Fruit fly (Drosophila melanogaster) whole organism, embryonic: ENCODE data around the gene Leash.
A peak's percentile ranks its signal among the peaks of the same experiment; 100 is the strongest.

Source experiments
- Awh ChIP-seq: fragments of 200-800 bp; sonication (Bioruptor generic); IDR thresholded peaks from 2 replicates; pipeline ENCODE4, ENCODE4 v1.3.6; 2022; ENCODE audit warnings: missing biosample characterization, missing genetic modification characterization
- C15 ChIP-seq: fragments of 200-800 bp; sonication (Bioruptor generic); IDR thresholded peaks from 3 replicates; pipeline ENCODE4 v1.3.6; 2022; ENCODE audit warnings: missing biosample characterization, missing genetic modification characterization
- CG10366 ChIP-seq: fragments of 200-800 bp; sonication (Bioruptor generic); IDR thresholded peaks from 2 replicates; pipeline ENCODE4 v1.3.6; 2022; ENCODE audit warnings: missing biosample characterization, missing genetic modification characterization
- CG10959 ChIP-seq: fragments of 200-800 bp; sonication (Bioruptor generic); IDR thresholded peaks from 2 replicates; pipeline ENCODE4 v1.3.6; 2022; ENCODE audit warnings: missing biosample characterization, missing genetic modification characterization
- CG10979 ChIP-seq: fragments of 200-800 bp; sonication (Bioruptor generic); optimal IDR thresholded peaks from 2 replicates; lab custom pipeline; 2018; ENCODE audit warnings: missing biosample characterization, mild to moderate bottlenecking, missing genetic modification characterization, moderate library complexity
- CG11398 ChIP-seq: fragments of 200-800 bp; sonication (Bioruptor generic); optimal IDR thresholded peaks from 2 replicates; lab custom pipeline; 2016; ENCODE audit warnings: missing biosample characterization, missing genetic modification characterization
- CG11695 ChIP-seq: fragments of 200-800 bp; sonication (Bioruptor generic); IDR thresholded peaks from 3 replicates; pipeline ENCODE4 v1.3.6; 2022; ENCODE audit warnings: missing biosample characterization, missing genetic modification characterization
- CG12744 ChIP-seq: fragments of 200-800 bp; sonication (Bioruptor generic); optimal IDR thresholded peaks from 2 replicates; lab custom pipeline; 2016; ENCODE audit warnings: missing biosample characterization, missing genetic modification characterization
- CG12769 ChIP-seq: fragments of 200-800 bp; sonication (Bioruptor generic); optimal IDR thresholded peaks from 2 replicates; lab custom pipeline; 2019; ENCODE audit warnings: missing biosample characterization, mild to moderate bottlenecking, missing genetic modification characterization, moderate library complexity
- CG14050 ChIP-seq: fragments of 200-800 bp; sonication (Bioruptor generic); IDR thresholded peaks from 3 replicates; pipeline ENCODE4 v1.3.6; 2022; ENCODE audit warnings: missing biosample characterization, missing genetic modification characterization
- CG14965 ChIP-seq: fragments of 200-800 bp; sonication (Bioruptor generic); optimal IDR thresholded peaks from 2 replicates; lab custom pipeline; 2016; ENCODE audit warnings: missing biosample characterization, missing genetic modification characterization, borderline replicate concordance
- CG1529 ChIP-seq: fragments of 200-800 bp; sonication (Bioruptor generic); optimal IDR thresholded peaks from 3 replicates; lab custom pipeline; 2018; ENCODE audit warnings: missing biosample characterization, missing genetic modification characterization
- CG15601 ChIP-seq: fragments of 200-800 bp; sonication (Bioruptor generic); optimal IDR thresholded peaks from 3 replicates; lab custom pipeline; 2019; ENCODE audit warnings: missing biosample characterization, mild to moderate bottlenecking, missing genetic modification characterization, moderate library complexity
- CG17328 ChIP-seq: fragments of 200-800 bp; sonication (Bioruptor generic); IDR thresholded peaks from 2 replicates; pipeline ENCODE4 v1.3.6; 2022; ENCODE audit warnings: missing biosample characterization, missing genetic modification characterization
- CG1832 ChIP-seq: fragments of 200-800 bp; sonication (Bioruptor generic); optimal IDR thresholded peaks from 2 replicates; lab custom pipeline; 2017; ENCODE audit warnings: missing biosample characterization, mild to moderate bottlenecking, missing genetic modification characterization, inconsistent platforms
- CG31224 ChIP-seq: fragments of 200-800 bp; sonication (Bioruptor generic); IDR thresholded peaks from 2 replicates; pipeline ENCODE4 v1.3.6; 2022; ENCODE audit warnings: missing biosample characterization, missing genetic modification characterization
- CG33557 ChIP-seq: fragments of 200-800 bp; sonication (Bioruptor generic); optimal IDR thresholded peaks from 2 replicates; lab custom pipeline; 2019; ENCODE audit warnings: missing biosample characterization, mild to moderate bottlenecking, missing genetic modification characterization, moderate library complexity
- CG6683 ChIP-seq: fragments of 200-800 bp; sonication (Bioruptor generic); optimal IDR thresholded peaks from 2 replicates; lab custom pipeline; 2017; ENCODE audit warnings: missing biosample characterization, mild to moderate bottlenecking, missing genetic modification characterization, missing genetic modification reagents
- CG7928 ChIP-seq: fragments of 200-800 bp; sonication (Bioruptor generic); optimal IDR thresholded peaks from 2 replicates; lab custom pipeline; 2017; ENCODE audit warnings: missing biosample characterization, mild to moderate bottlenecking, missing genetic modification characterization
- CG9215 ChIP-seq: fragments of 200-800 bp; sonication (Bioruptor generic); IDR thresholded peaks from 2 replicates; pipeline ENCODE4 v1.3.6; 2022; ENCODE audit warnings: missing biosample characterization, missing genetic modification characterization
- CG9609 ChIP-seq: fragments of 200-800 bp; sonication (Bioruptor generic); optimal IDR thresholded peaks from 3 replicates; lab custom pipeline; 2016; ENCODE audit warnings: missing biosample characterization, missing genetic modification characterization
- CG9817 ChIP-seq: fragments of 200-800 bp; sonication (Bioruptor generic); optimal IDR thresholded peaks from 2 replicates; lab custom pipeline; 2018; ENCODE audit warnings: missing biosample characterization, mild to moderate bottlenecking, missing genetic modification characterization, moderate library complexity
- CHES-1-like ChIP-seq: fragments of 200-800 bp; sonication (Bioruptor generic); optimal IDR thresholded peaks from 2 replicates; lab custom pipeline; 2016; ENCODE audit warnings: missing biosample characterization, missing genetic modification characterization
- CoRest ChIP-seq: fragments of 200-800 bp; sonication (Bioruptor generic); optimal IDR thresholded peaks from 3 replicates; lab custom pipeline; 2018; ENCODE audit warnings: missing biosample characterization, mild to moderate bottlenecking, missing genetic modification characterization, moderate library complexity
- Dip3 ChIP-seq: fragments of 200-800 bp; sonication (Bioruptor generic); optimal IDR thresholded peaks from 3 replicates; lab custom pipeline; 2016; ENCODE audit warnings: missing biosample characterization, missing genetic modification characterization
- GATAe ChIP-seq: fragments of 200-800 bp; sonication (Bioruptor generic); conservative IDR thresholded peaks from 2 replicates; pipeline ENCODE4 v1.3.6; 2022; ENCODE audit warnings: missing biosample characterization, missing genetic modification characterization
- Hmx ChIP-seq: fragments of 200-800 bp; sonication (Bioruptor generic); optimal IDR thresholded peaks from 2 replicates; lab custom pipeline; 2016; ENCODE audit warnings: missing biosample characterization, missing genetic modification characterization
- Lpt ChIP-seq: fragments of >200 bp; optimal IDR thresholded peaks from 2 replicates; lab custom pipeline; 2018; ENCODE audit warnings: missing biosample characterization, missing genetic modification characterization
- MTF-1 ChIP-seq: fragments of 200-800 bp; sonication (Bioruptor generic); optimal IDR thresholded peaks from 2 replicates; lab custom pipeline; 2018; ENCODE audit warnings: missing biosample characterization, mild to moderate bottlenecking, missing genetic modification characterization, borderline replicate concordance
- Oli ChIP-seq: fragments of 200-800 bp; sonication (Bioruptor generic); optimal IDR thresholded peaks from 2 replicates; lab custom pipeline; 2018; ENCODE audit warnings: missing biosample characterization, mild to moderate bottlenecking, missing genetic modification characterization, moderate library complexity
- Spps ChIP-seq: fragments of 200-800 bp; sonication (Bioruptor generic); optimal IDR thresholded peaks from 2 replicates; lab custom pipeline; 2018; ENCODE audit warnings: missing biosample characterization, mild to moderate bottlenecking, missing genetic modification characterization
- Sry-β ChIP-seq: fragments of 200-800 bp; sonication (Bioruptor generic); optimal IDR thresholded peaks from 2 replicates; lab custom pipeline; 2018; ENCODE audit warnings: missing biosample characterization, mild to moderate bottlenecking, missing genetic modification characterization, moderate library complexity
- TFAM ChIP-seq: fragments of 200-800 bp; sonication (Bioruptor generic); optimal IDR thresholded peaks from 2 replicates; lab custom pipeline; 2017; ENCODE audit warnings: missing biosample characterization, missing genetic modification characterization, inconsistent platforms
- Vsx1 ChIP-seq: fragments of 200-800 bp; sonication (Bioruptor generic); optimal IDR thresholded peaks from 2 replicates; lab custom pipeline; 2017; ENCODE audit warnings: missing biosample characterization, mild to moderate bottlenecking, missing genetic modification characterization, missing genetic modification reagents
- crol ChIP-seq: fragments of 200-800 bp; sonication (Bioruptor generic); IDR thresholded peaks from 2 replicates; pipeline ENCODE4 v1.3.6; 2022; ENCODE audit warnings: missing biosample characterization, missing genetic modification characterization
- emc ChIP-seq: fragments of 200-800 bp; sonication (Bioruptor generic); optimal IDR thresholded peaks from 2 replicates; lab custom pipeline; 2016; ENCODE audit warnings: missing biosample characterization, missing genetic modification characterization
- eve ChIP-seq, 2 experiments: fragments of >200 bp; optimal IDR thresholded peaks; 2 replicates each; lab custom pipeline; 2017; ENCODE audit warnings: missing biosample characterization in 2 of 2, missing genetic modification characterization in 2 of 2
- jing ChIP-seq: fragments of 200-800 bp; sonication (Bioruptor generic); optimal IDR thresholded peaks from 2 replicates; lab custom pipeline; 2018; ENCODE audit warnings: missing biosample characterization, mild to moderate bottlenecking, missing genetic modification characterization
- mld ChIP-seq: fragments of 200-800 bp; sonication (Bioruptor generic); IDR thresholded peaks from 3 replicates; pipeline ENCODE4 v1.3.6; 2022; ENCODE audit warnings: missing biosample characterization, missing genetic modification characterization; ENCODE audit not compliant: partially characterized antibody
- nmo ChIP-seq: fragments of 200-800 bp; sonication (Bioruptor generic); optimal IDR thresholded peaks from 2 replicates; lab custom pipeline; 2018; ENCODE audit warnings: missing biosample characterization, mild to moderate bottlenecking, missing genetic modification characterization, moderate library complexity
- oc ChIP-seq: fragments of 200-800 bp; sonication (Bioruptor generic); optimal IDR thresholded peaks from 2 replicates; lab custom pipeline; 2018; ENCODE audit warnings: missing biosample characterization, mild to moderate bottlenecking, missing genetic modification characterization, moderate library complexity
- odd ChIP-seq: fragments of 200-800 bp; sonication (Bioruptor generic); optimal IDR thresholded peaks from 2 replicates; lab custom pipeline; 2017; ENCODE audit warnings: missing biosample characterization, mild to moderate bottlenecking, missing genetic modification characterization
- pho ChIP-seq: fragments of 200-800 bp; sonication (Bioruptor generic); optimal IDR thresholded peaks from 2 replicates; lab custom pipeline; 2016; ENCODE audit warnings: missing biosample characterization, missing genetic modification characterization
- sc ChIP-seq, 3 experiments: fragments of >200 bp in 2 of 3; fragments of 200-800 bp in 1 of 3; sonication (Bioruptor generic) in 1 of 3; optimal IDR thresholded peaks; 2 replicates in 2 of 3; 3 replicates in 1 of 3; lab custom pipeline; 2017; ENCODE audit warnings: mild to moderate bottlenecking in 1 of 3, missing biosample characterization in 1 of 3, missing genetic modification characterization in 1 of 3, missing genetic modification reagents in 1 of 3
- sd ChIP-seq: fragments of 200-800 bp; sonication (Bioruptor generic); optimal IDR thresholded peaks from 3 replicates; lab custom pipeline; 2018; ENCODE audit warnings: missing biosample characterization, mild to moderate bottlenecking, missing genetic modification characterization, moderate library complexity
- sna ChIP-seq: fragments of 200-800 bp; sonication (Bioruptor generic); IDR thresholded peaks from 2 replicates; pipeline ENCODE4 v1.3.6; 2022; ENCODE audit warnings: missing biosample characterization, missing genetic modification characterization; ENCODE audit not compliant: partially characterized antibody
- tll ChIP-seq, 2 experiments: fragments of 200-800 bp in 1 of 2; fragments of >200 bp in 1 of 2; sonication (Bioruptor generic) in 1 of 2; optimal IDR thresholded peaks; 2 replicates each; lab custom pipeline; 2017 to 2019; ENCODE audit warnings: missing biosample characterization in 2 of 2, missing genetic modification characterization in 2 of 2, mild to moderate bottlenecking in 1 of 2, moderate library complexity in 1 of 2
- tna ChIP-seq: fragments of 200-800 bp; sonication (Bioruptor generic); IDR thresholded peaks from 2 replicates; pipeline ENCODE4 v1.3.6; 2022; ENCODE audit warnings: missing biosample characterization, missing genetic modification characterization; ENCODE audit not compliant: partially characterized antibody
- tup ChIP-seq: fragments of 200-800 bp; sonication (Bioruptor generic); optimal IDR thresholded peaks from 2 replicates; lab custom pipeline; 2016; ENCODE audit warnings: missing biosample characterization, mild to moderate bottlenecking, missing genetic modification characterization, moderate library complexity

The Leash gene

dm6 chr3R:10872148-10872783, 13.1 kb upstream of the Leash start, which contains the start of gene Fdh (continued):
- TF ChIP-seq crol (peak; percentile 35; the same call in 1 of the 2 replicates), CG12744 (GFP tag; lab: Kevin White, UChicago) (no peak), CHES-1-like (no peak), TFAM (GFP tag; lab: Kevin White, UChicago) (no peak), CG10366 (peak; percentile 39), CG12769 (tag; lab: Kevin White, UChicago) (peak; percentile 37), CG14050 (no peak), CG10979 (tag; lab: Kevin White, UChicago) (peak; percentile 75), Spps (tag; lab: Kevin White, UChicago) (peak; percentile 69), sd (tag; lab: Kevin White, UChicago) (peak; percentile 58), CoRest (tag; lab: Kevin White, UChicago) (peak; percentile 84), CG10959 (no peak), Sry-β (GFP tag; lab: Kevin White, UChicago) (peak; percentile 6), CG9609 (GFP tag; lab: Kevin White, UChicago) (no peak), CG9215 (GFP tag; lab: Robert Waterston, UW) (no peak), Dip3 (GFP tag; lab: Kevin White, UChicago) (peak; percentile 37), CG1529 (peak; percentile 44), mld (GFP tag; lab: Robert Waterston, UW) (no peak), pho (GFP tag; lab: Kevin White, UChicago) (no peak), oc (tag; lab: Kevin White, UChicago) (peak; percentile 31), CG7928 (no peak), Hmx (GFP tag; lab: Kevin White, UChicago) (no peak), sna (GFP tag; lab: Robert Waterston, UW) (no peak), CG14965 (GFP tag; lab: Kevin White, UChicago) (no peak), GATAe (no peak), Awh (GFP tag; lab: Robert Waterston, UW) (no peak), jing (GFP tag; lab: Kevin White, UChicago) (no peak), C15 (GFP tag; lab: Robert Waterston, UW) (no peak), tup (GFP tag; lab: Kevin White, UChicago) (no peak), CG1832 (GFP tag; lab: Kevin White, UChicago) (no peak), CG17328 (peak; percentile 60), eve (GFP tag; optimal IDR thresholded peaks at IDR 0.05; lab: Kevin White, UChicago) (no peak), Vsx1 (GFP tag; lab: Kevin White, UChicago) (peak; percentile 38), CG11398 (GFP tag; lab: Kevin White, UChicago) (no peak), CG15601 (tag; lab: Kevin White, UChicago) (peak; percentile 69), MTF-1 (GFP tag; lab: Kevin White, UChicago) (peak; percentile 30), tll (GFP tag; optimal IDR thresholded peaks at IDR 0.05; lab: Kevin White, UChicago) (peak in 1 of 2 experiments; percentile 14), CG11695 (GFP tag; lab: Robert Waterston, UW) (peak; percentile 19; the same call in 1 of the 3 replicates), CG6683 (peak; percentile 30), sc (optimal IDR thresholded peaks at IDR 0.05; lab: Kevin White, UChicago) (no peak), sc (GFP tag; optimal IDR thresholded peaks at IDR 0.05; lab: Kevin White, UChicago) (peak; percentile 23), Oli (peak; percentile 24), tna (GFP tag; lab: Robert Waterston, UW) (no peak), Lpt (GFP tag; lab: Kevin White, UChicago) (no peak), CG33557 (GFP tag; lab: Kevin White, UChicago) (peak; percentile 76), CG31224 (GFP tag; lab: Robert Waterston, UW) (no peak), emc (no peak), CG9817 (tag; lab: Kevin White, UChicago) (peak; percentile 30), nmo (GFP tag; lab: Kevin White, UChicago) (peak; percentile 80), odd (peak; percentile 62)
